Worm (Caenorhabditis elegans) whole organism, L4 larva: ENCODE measurements around the gene D1005.10.

Experiments used
- F26F4.8 ChIP-seq: fragments of 200-800 bp; sonication (Bioruptor generic); conservative IDR thresholded peaks from 2 replicates; pipeline ENCODE4 v1.3.6; 2022; ENCODE audit warnings: missing genetic modification characterization, missing compliant biosample characterization
- F37D6.2 ChIP-seq: sonication (generic microtip); optimal IDR thresholded peaks from 2 replicates; lab custom pipeline; 2016; ENCODE audit warnings: mild to moderate bottlenecking, missing genetic modification characterization, missing compliant biosample characterization
- R02D3.7 ChIP-seq: fragments of 150-350 bp; sonication (generic microtip); optimal IDR thresholded peaks from 3 replicates; lab custom pipeline; 2014; ENCODE audit warnings: missing biosample characterization, missing genetic modification characterization
- T20F7.1 ChIP-seq: fragments of 200-800 bp; sonication (Bioruptor generic); optimal IDR thresholded peaks from 2 replicates; lab custom pipeline; 2018; ENCODE audit warnings: mild to moderate bottlenecking, missing genetic modification characterization, missing compliant biosample characterization
- T26A8.4 ChIP-seq: fragments of 200-800 bp; sonication (Bioruptor generic); IDR thresholded peaks from 2 replicates; pipeline ENCODE4 v1.3.6; 2022; ENCODE audit warnings: missing genetic modification characterization, missing compliant biosample characterization
- Y75B8A.6 ChIP-seq: fragments of 200-800 bp; sonication (Bioruptor generic); IDR thresholded peaks from 2 replicates; pipeline ENCODE4 v1.3.6; 2022; ENCODE audit warnings: missing genetic modification reagents, missing genetic modification characterization, missing compliant biosample characterization
- aha-1 ChIP-seq: fragments of 150-350 bp; peaks from one replicate; lab custom pipeline; 2014; ENCODE audit warnings: missing biosample characterization, missing genetic modification characterization
- ceh-20 ChIP-seq: fragments of 200-800 bp; sonication (Bioruptor generic); IDR thresholded peaks from 2 replicates; pipeline ENCODE4 v1.3.6; 2022; ENCODE audit warnings: missing genetic modification reagents, missing genetic modification characterization, missing compliant biosample characterization
- ceh-44 ChIP-seq: fragments of 200-800 bp; sonication (Bioruptor generic); IDR thresholded peaks from 2 replicates; pipeline ENCODE4 v1.3.6; 2022; ENCODE audit warnings: missing genetic modification reagents, missing genetic modification characterization, missing compliant biosample characterization
- daf-16 ChIP-seq, 3 experiments: sonication (generic microtip); optimal IDR thresholded peaks; 2 replicates each; lab custom pipeline; 2016 to 2017; ENCODE audit warnings: missing genetic modification characterization in 3 of 3, missing genetic modification reagents in 3 of 3, mild to moderate bottlenecking in 2 of 3, missing compliant biosample characterization in 2 of 3, missing biosample characterization in 1 of 3, moderate library complexity in 1 of 3
- daf-8 ChIP-seq: fragments of 200-800 bp; sonication (Bioruptor generic); IDR thresholded peaks from 2 replicates; pipeline ENCODE4 v1.3.6; 2022; ENCODE audit warnings: missing genetic modification characterization, missing compliant biosample characterization
- dmd-6 ChIP-seq: fragments of 200-800 bp; sonication (Bioruptor generic); IDR thresholded peaks from 2 replicates; pipeline ENCODE4 v1.3.6; 2022; ENCODE audit warnings: missing genetic modification reagents, missing genetic modification characterization, missing compliant biosample characterization
- duxl-1 ChIP-seq: sonication (generic microtip); optimal IDR thresholded peaks from 2 replicates; lab custom pipeline; 2016; ENCODE audit warnings: mild to moderate bottlenecking, missing genetic modification characterization, moderate library complexity, missing compliant biosample characterization; ENCODE audit not compliant: poor library complexity
- dve-1 ChIP-seq: sonication (generic microtip); optimal IDR thresholded peaks from 2 replicates; lab custom pipeline; 2017; ENCODE audit warnings: antibody characterized with exemption, mild to moderate bottlenecking, missing genetic modification characterization, missing compliant biosample characterization; ENCODE audit not compliant: insufficient read depth
- egl-27 ChIP-seq: sonication (generic microtip); optimal IDR thresholded peaks from 3 replicates; lab custom pipeline; 2017; ENCODE audit warnings: missing biosample characterization, missing genetic modification reagents, missing genetic modification characterization
- fkh-10 ChIP-seq: fragments of 150-350 bp; optimal IDR thresholded peaks from 2 replicates; lab custom pipeline; 2014; ENCODE audit warnings: missing biosample characterization, missing genetic modification reagents, missing genetic modification characterization
- gei-8 ChIP-seq: fragments of 200-800 bp; sonication (Bioruptor generic); optimal IDR thresholded peaks from 2 replicates; lab custom pipeline; 2018; ENCODE audit warnings: mild to moderate bottlenecking, missing genetic modification characterization, missing compliant biosample characterization
- hif-1 ChIP-seq, 2 experiments: sonication (generic microtip); optimal IDR thresholded peaks; 2 replicates each; lab custom pipeline; 2016 to 2017; ENCODE audit warnings: missing compliant biosample characterization in 2 of 2, missing genetic modification characterization in 2 of 2, missing genetic modification reagents in 2 of 2, missing genotype in 2 of 2, mild to moderate bottlenecking in 1 of 2
- hlh-11 ChIP-seq: fragments of 200-800 bp; sonication (Bioruptor generic); optimal IDR thresholded peaks from 2 replicates; lab custom pipeline; 2018; ENCODE audit warnings: mild to moderate bottlenecking, missing genetic modification characterization, missing compliant biosample characterization
- lin-38 ChIP-seq: fragments of 200-800 bp; sonication (Bioruptor generic); IDR thresholded peaks from 2 replicates; pipeline ENCODE4 v1.3.6; 2022; ENCODE audit warnings: missing genetic modification reagents, missing genetic modification characterization, missing compliant biosample characterization
- lir-3 ChIP-seq: sonication (generic microtip); optimal IDR thresholded peaks from 2 replicates; lab custom pipeline; 2016; ENCODE audit warnings: mild to moderate bottlenecking, missing genetic modification characterization, missing compliant biosample characterization
- mep-1 ChIP-seq: fragments of 150-350 bp; sonication (generic microtip); optimal IDR thresholded peaks from 3 replicates; lab custom pipeline; 2014; ENCODE audit warnings: missing biosample characterization, missing genetic modification characterization
- mes-2 ChIP-seq: sonication (generic microtip); optimal IDR thresholded peaks from 2 replicates; lab custom pipeline; 2016; ENCODE audit warnings: missing genotype, mild to moderate bottlenecking, missing genetic modification characterization, missing compliant biosample characterization; ENCODE audit not compliant: poor library complexity, severe bottlenecking
- nhr-102 ChIP-seq: sonication (generic microtip); optimal IDR thresholded peaks from 2 replicates; lab custom pipeline; 2016; ENCODE audit warnings: mild to moderate bottlenecking, missing genetic modification characterization, moderate library complexity, missing compliant biosample characterization
- nhr-237 ChIP-seq: sonication (generic microtip); optimal IDR thresholded peaks from 2 replicates; lab custom pipeline; 2017; ENCODE audit warnings: missing biosample characterization, missing genetic modification characterization
- nhr-28 ChIP-seq: fragments of 150-350 bp; optimal IDR thresholded peaks from 2 replicates; lab custom pipeline; 2014; ENCODE audit warnings: missing biosample characterization, missing genetic modification characterization
- nhr-42 ChIP-seq: fragments of 200-800 bp; sonication (Bioruptor generic); IDR thresholded peaks from 2 replicates; pipeline ENCODE4 v1.3.6; 2022; ENCODE audit warnings: missing genetic modification characterization, missing compliant biosample characterization
- nhr-6 ChIP-seq: fragments of 150-350 bp; optimal IDR thresholded peaks from 2 replicates; lab custom pipeline; 2014; ENCODE audit warnings: missing biosample characterization, missing genetic modification characterization
- nhr-77 ChIP-seq: fragments of 150-350 bp; optimal IDR thresholded peaks from 2 replicates; lab custom pipeline; 2014; ENCODE audit warnings: missing biosample characterization, missing genetic modification characterization
- pqm-1 ChIP-seq: sonication (generic microtip); optimal IDR thresholded peaks from 2 replicates; lab custom pipeline; 2017; ENCODE audit warnings: missing biosample characterization, missing genetic modification characterization
- saeg-2 ChIP-seq: fragments of 200-800 bp; sonication (Bioruptor generic); IDR thresholded peaks from 2 replicates; pipeline ENCODE4 v1.3.6; 2022; ENCODE audit warnings: missing genetic modification reagents, missing genetic modification characterization, missing compliant biosample characterization
- snpc-1.2 ChIP-seq: fragments of 200-800 bp; sonication (Bioruptor generic); IDR thresholded peaks from 2 replicates; pipeline ENCODE4 v1.3.6; 2022; ENCODE audit warnings: missing genetic modification reagents, missing genetic modification characterization, missing compliant biosample characterization
- spr-1 ChIP-seq: sonication (generic microtip); optimal IDR thresholded peaks from 2 replicates; lab custom pipeline; 2016; ENCODE audit warnings: mild to moderate bottlenecking, missing genetic modification characterization, missing compliant biosample characterization
- unc-130 ChIP-seq: sonication (generic microtip); optimal IDR thresholded peaks from 2 replicates; lab custom pipeline; 2016; ENCODE audit warnings: missing genetic modification reagents, missing genetic modification characterization, missing compliant biosample characterization
- unc-62 ChIP-seq, 3 experiments: fragments of 150-350 bp in 1 of 3; sonication (generic microtip); optimal IDR thresholded peaks in 2 of 3; peaks in 1 of 3; 1 replicate in 1 of 3; 2 replicates in 2 of 3; lab custom pipeline; 2014 to 2017; ENCODE audit warnings: missing biosample characterization in 3 of 3, missing genetic modification characterization in 3 of 3, missing genetic modification reagents in 3 of 3, missing genotype in 1 of 3
- zip-2 ChIP-seq: fragments of 150-350 bp; optimal IDR thresholded peaks from 2 replicates; lab custom pipeline; 2014; ENCODE audit warnings: missing biosample characterization, missing genetic modification characterization
- ztf-11 ChIP-seq: fragments of 150-350 bp; optimal IDR thresholded peaks from 2 replicates; lab custom pipeline; 2014; ENCODE audit warnings: missing biosample characterization, missing genetic modification characterization

Gene D1005.10

DNA sequence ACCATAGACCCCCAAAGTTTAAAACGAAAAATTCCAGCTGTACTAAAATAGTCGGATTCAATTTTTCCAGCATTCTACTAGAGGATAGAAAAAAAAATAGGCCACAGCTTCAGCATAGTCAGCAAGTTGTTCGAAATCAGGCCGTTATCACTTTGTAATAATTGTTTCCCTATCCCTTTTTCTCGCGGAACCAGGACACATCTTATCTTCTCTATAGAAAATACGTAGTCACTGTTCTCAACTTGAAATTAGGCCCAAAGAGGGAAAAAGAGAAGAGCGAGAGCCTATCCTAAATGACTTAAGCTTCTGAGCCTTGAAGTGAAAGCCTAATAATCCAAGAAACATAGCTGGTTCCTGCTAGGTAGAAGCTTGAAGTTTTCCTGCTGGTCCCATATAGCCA is 40.3 kb downstream of the D1005.10 start (continued):
- TF ChIP-seq daf-8 (GFP tag; lab: Robert Waterston, UW) = no peak
- no peak for TF ChIP-seq F37D6.2 (tag; lab: Kevin White, UChicago)
- TF ChIP-seq T20F7.1 = no peak
- TF ChIP-seq F26F4.8 (GFP tag; lab: Robert Waterston, UW) = no peak
- TF ChIP-seq ceh-20 (GFP tag; lab: Robert Waterston, UW) = no peak
- TF ChIP-seq mep-1 (tag; lab: Kevin White, UChicago) = peak; percentile 62
- TF ChIP-seq spr-1 = peak; percentile 0
- peak; percentile 38; the same call in 1 of the 2 replicates for TF ChIP-seq T26A8.4 (GFP tag; lab: Robert Waterston, UW)
- TF ChIP-seq lir-3 (tag; lab: Kevin White, UChicago) = no peak
- peak; percentile 33 for TF ChIP-seq dve-1 (tag; lab: Kevin White, UChicago)
- TF ChIP-seq ztf-11 = no peak
- TF ChIP-seq egl-27 = no peak
- peak; percentile 64 for TF ChIP-seq duxl-1 (tag; lab: Kevin White, UChicago)
- no peak for TF ChIP-seq nhr-6 (tag; lab: Kevin White, UChicago)
- TF ChIP-seq snpc-1.2 (GFP tag; lab: Robert Waterston, UW) = no peak

- TF ChIP-seq hif-1 (tag; optimal IDR thresholded peaks at IDR 0.05; lab: Kevin White, UChicago) = peak in 1 of 2 experiments; percentile 17
- TF ChIP-seq mep-1 (tag; lab: Kevin White, UChicago) = peak; percentile 0
- no peak for TF ChIP-seq fkh-10 (GFP tag; lab: Kevin White, UChicago)
- TF ChIP-seq aha-1 = peak; percentile 68
- TF ChIP-seq daf-16 (GFP tag; optimal IDR thresholded peaks at IDR 0.05; lab: Kevin White, UChicago) = no peak
- TF ChIP-seq daf-16 (tag; optimal IDR thresholded peaks at IDR 0.05; lab: Kevin White, UChicago) = peak; percentile 37
- no peak for TF ChIP-seq nhr-237 (tag; lab: Kevin White, UChicago)
- no peak for TF ChIP-seq pqm-1
- TF ChIP-seq unc-62 (GFP tag; optimal IDR thresholded peaks at IDR 0.05 in 1 of 2; lab: Kevin White, UChicago) = peak in 1 of 2 experiments; percentile 89
- TF ChIP-seq unc-62 (tag; optimal IDR thresholded peaks at IDR 0.05; lab: Kevin White, UChicago) = no peak
- TF ChIP-seq T26A8.4 (GFP tag; lab: Robert Waterston, UW) = no peak
- TF ChIP-seq saeg-2 (GFP tag; lab: Robert Waterston, UW) = no peak
- TF ChIP-seq lin-38 (GFP tag; lab: Robert Waterston, UW) = peak; percentile 10; the same call in 1 of the 2 replicates
- no peak for TF ChIP-seq dmd-6 (GFP tag; lab: Robert Waterston, UW)
- TF ChIP-seq nhr-28 (tag; lab: Kevin White, UChicago) = no peak
- TF ChIP-seq nhr-42 = no peak
- no peak for TF ChIP-seq Y75B8A.6 (GFP tag; lab: Robert Waterston, UW)
- TF ChIP-seq gei-8 (GFP tag; lab: Kevin White, UChicago) = no peak
- no peak for TF ChIP-seq unc-130 (GFP tag; lab: Kevin White, UChicago)
- peak; percentile 61 for TF ChIP-seq nhr-77 (tag; lab: Kevin White, UChicago)
- TF ChIP-seq mes-2 (tag; lab: Kevin White, UChicago) = no peak
- TF ChIP-seq zip-2 (tag; lab: Kevin White, UChicago) = no peak
- TF ChIP-seq nhr-102 (tag; lab: Kevin White, UChicago) = peak; percentile 55
- TF ChIP-seq hlh-11 = no peak
- no peak for TF ChIP-seq R02D3.7 (tag; lab: Kevin White, UChicago)
- peak; percentile 8 for TF ChIP-seq duxl-1 (tag; lab: Kevin White, UChicago)
- no peak for TF ChIP-seq ceh-44 (GFP tag; lab: Robert Waterston, UW)
- no peak for TF ChIP-seq lir-3 (tag; lab: Kevin White, UChicago)
These were observed 42.3 kb downstream of the D1005.10 start for ce11 chrX:1443556-1444243.
